Worm (Caenorhabditis elegans) whole organism, L4 larva: Measurements from ENCODE around the gene skih-2.

ENCODE experiments used
- D1046.2 ChIP-seq: fragments of 200-800 bp; sonication (Bioruptor generic); IDR thresholded peaks from 2 replicates; pipeline ENCODE4 v1.3.6; 2022; ENCODE audit warnings: missing genetic modification characterization, missing compliant biosample characterization
- F10B5.3 ChIP-seq: sonication (generic microtip); optimal IDR thresholded peaks from 2 replicates; lab custom pipeline; 2016; ENCODE audit warnings: mild to moderate bottlenecking, missing genetic modification characterization, missing compliant biosample characterization
- F26F4.8 ChIP-seq: fragments of 200-800 bp; sonication (Bioruptor generic); conservative IDR thresholded peaks from 2 replicates; pipeline ENCODE4 v1.3.6; 2022; ENCODE audit warnings: missing genetic modification characterization, missing compliant biosample characterization
- F49E8.2 ChIP-seq: sonication (generic microtip); optimal IDR thresholded peaks from 2 replicates; lab custom pipeline; 2016; ENCODE audit warnings: missing compliant biosample characterization, mild to moderate bottlenecking, missing genetic modification characterization, borderline replicate concordance
- R02D3.7 ChIP-seq: fragments of 150-350 bp; sonication (generic microtip); optimal IDR thresholded peaks from 3 replicates; lab custom pipeline; 2014; ENCODE audit warnings: missing biosample characterization, missing genetic modification characterization
- Y105C5A.15 ChIP-seq: fragments of 200-800 bp; sonication (Bioruptor generic); IDR thresholded peaks from 2 replicates; pipeline ENCODE4 v1.3.6; 2022; ENCODE audit warnings: missing genetic modification characterization, missing compliant biosample characterization
- Y48G9A.11 ChIP-seq: fragments of 200-800 bp; sonication (Bioruptor generic); IDR thresholded peaks from 2 replicates; pipeline ENCODE4 v1.3.6; 2022; ENCODE audit warnings: missing genetic modification reagents, missing genetic modification characterization, missing compliant biosample characterization
- Y5F2A.4 ChIP-seq: fragments of 200-800 bp; sonication (Bioruptor generic); optimal IDR thresholded peaks from 2 replicates; lab custom pipeline; 2018; ENCODE audit warnings: mild to moderate bottlenecking, missing genetic modification characterization, missing compliant biosample characterization
- Y75B8A.6 ChIP-seq: fragments of 200-800 bp; sonication (Bioruptor generic); IDR thresholded peaks from 2 replicates; pipeline ENCODE4 v1.3.6; 2022; ENCODE audit warnings: missing genetic modification reagents, missing genetic modification characterization, missing compliant biosample characterization
- ZK337.2 ChIP-seq: fragments of 200-800 bp; sonication (Bioruptor generic); IDR thresholded peaks from 2 replicates; pipeline ENCODE4 v1.3.6; 2022; ENCODE audit warnings: missing genetic modification reagents, missing genetic modification characterization, missing compliant biosample characterization
- aly-2 ChIP-seq: sonication (generic microtip); optimal IDR thresholded peaks from 2 replicates; lab custom pipeline; 2018; ENCODE audit warnings: missing biosample characterization, missing genetic modification characterization
- ama-1 ChIP-seq: fragments of 150-350 bp; optimal IDR thresholded peaks from 2 replicates; lab custom pipeline; 2014; ENCODE audit warnings: inconsistent platforms, mixed read lengths
- arid-1 ChIP-seq: fragments of 200-800 bp; sonication (Bioruptor generic); conservative IDR thresholded peaks from 2 replicates; pipeline ENCODE4 v1.3.6; 2022; ENCODE audit warnings: missing genetic modification reagents, missing genetic modification characterization, missing compliant biosample characterization
- ceh-32 ChIP-seq: sonication (generic microtip); optimal IDR thresholded peaks from 2 replicates; lab custom pipeline; 2016; ENCODE audit warnings: mild to moderate bottlenecking, missing genetic modification characterization, missing compliant biosample characterization; ENCODE audit not compliant: poor library complexity
- cey-2 ChIP-seq: sonication (generic microtip); optimal IDR thresholded peaks from 3 replicates; lab custom pipeline; 2017; ENCODE audit warnings: missing genetic modification characterization, mild to moderate bottlenecking, missing compliant biosample characterization, antibody characterized with exemption, borderline replicate concordance; ENCODE audit not compliant: insufficient read depth
- daf-16 ChIP-seq, 3 experiments: sonication (generic microtip); optimal IDR thresholded peaks; 2 replicates each; lab custom pipeline; 2016 to 2017; ENCODE audit warnings: missing genetic modification characterization in 3 of 3, missing genetic modification reagents in 3 of 3, mild to moderate bottlenecking in 2 of 3, missing compliant biosample characterization in 2 of 3, missing biosample characterization in 1 of 3, moderate library complexity in 1 of 3
- dmd-8 ChIP-seq: fragments of 200-800 bp; sonication (Bioruptor generic); IDR thresholded peaks from 2 replicates; pipeline ENCODE4 v1.3.6; 2022; ENCODE audit warnings: missing genetic modification characterization, missing compliant biosample characterization
- dmd-9 ChIP-seq: fragments of 200-800 bp; sonication (Bioruptor generic); IDR thresholded peaks from 2 replicates; pipeline ENCODE4 v1.3.6; 2022; ENCODE audit warnings: missing genetic modification reagents, missing genetic modification characterization, missing compliant biosample characterization
- duxl-1 ChIP-seq: sonication (generic microtip); optimal IDR thresholded peaks from 2 replicates; lab custom pipeline; 2016; ENCODE audit warnings: mild to moderate bottlenecking, missing genetic modification characterization, moderate library complexity, missing compliant biosample characterization; ENCODE audit not compliant: poor library complexity
- dve-1 ChIP-seq: sonication (generic microtip); optimal IDR thresholded peaks from 2 replicates; lab custom pipeline; 2017; ENCODE audit warnings: antibody characterized with exemption, mild to moderate bottlenecking, missing genetic modification characterization, missing compliant biosample characterization; ENCODE audit not compliant: insufficient read depth
- egl-43 ChIP-seq: fragments of 200-800 bp; sonication (Bioruptor generic); IDR thresholded peaks from 2 replicates; pipeline ENCODE4 v1.3.6; 2022; ENCODE audit warnings: missing genetic modification reagents, missing genetic modification characterization, missing compliant biosample characterization
- fos-1 ChIP-seq: fragments of 150-350 bp; optimal IDR thresholded peaks from 2 replicates; lab custom pipeline; 2014; ENCODE audit warnings: missing biosample characterization, missing genetic modification characterization
- hif-1 ChIP-seq, 2 experiments: sonication (generic microtip); optimal IDR thresholded peaks; 2 replicates each; lab custom pipeline; 2016 to 2017; ENCODE audit warnings: missing compliant biosample characterization in 2 of 2, missing genetic modification characterization in 2 of 2, missing genetic modification reagents in 2 of 2, missing genotype in 2 of 2, mild to moderate bottlenecking in 1 of 2
- hmg-1.1 ChIP-seq: fragments of 200-800 bp; sonication (Bioruptor generic); IDR thresholded peaks from 2 replicates; pipeline ENCODE4 v1.3.6; 2022; ENCODE audit warnings: missing genetic modification reagents, missing genetic modification characterization, missing compliant biosample characterization
- jun-1 ChIP-seq: fragments of 150-350 bp; optimal IDR thresholded peaks from 2 replicates; lab custom pipeline; 2014; ENCODE audit warnings: missing biosample characterization, missing genetic modification reagents, missing genetic modification characterization
- lim-7 ChIP-seq: fragments of 200-800 bp; sonication (Bioruptor generic); IDR thresholded peaks from 2 replicates; pipeline ENCODE4 v1.3.6; 2022; ENCODE audit warnings: missing genetic modification characterization, missing compliant biosample characterization
- lin-13 ChIP-seq: fragments of 150-350 bp; optimal IDR thresholded peaks from 2 replicates; lab custom pipeline; 2014; ENCODE audit warnings: missing biosample characterization, missing genetic modification reagents, missing genetic modification characterization
- lin-15B ChIP-seq: fragments of 150-350 bp; sonication (generic microtip); optimal IDR thresholded peaks from 3 replicates; lab custom pipeline; 2014; ENCODE audit warnings: missing biosample characterization, missing genetic modification characterization
- lin-29 ChIP-seq: fragments of 200-800 bp; sonication (Bioruptor generic); IDR thresholded peaks from 2 replicates; pipeline ENCODE4 v1.3.6; 2022; ENCODE audit warnings: missing genetic modification reagents, missing genetic modification characterization, missing compliant biosample characterization
- lin-39 ChIP-seq: fragments of 150-350 bp; optimal IDR thresholded peaks from 2 replicates; lab custom pipeline; 2014; ENCODE audit warnings: missing biosample characterization, missing genetic modification reagents, missing genetic modification characterization
- madf-9 ChIP-seq: fragments of 200-800 bp; sonication (Bioruptor generic); conservative IDR thresholded peaks from 2 replicates; pipeline ENCODE4 v1.3.6; 2022; ENCODE audit warnings: missing genetic modification reagents, missing genetic modification characterization, missing compliant biosample characterization
- mdl-1 ChIP-seq, 2 experiments: fragments of 150-350 bp in 1 of 2; sonication (generic microtip) in 1 of 2; optimal IDR thresholded peaks; 2 replicates each; lab custom pipeline; 2014 to 2017; ENCODE audit warnings: missing biosample characterization in 2 of 2, missing genetic modification characterization in 2 of 2
- mep-1 ChIP-seq: fragments of 150-350 bp; sonication (generic microtip); optimal IDR thresholded peaks from 3 replicates; lab custom pipeline; 2014; ENCODE audit warnings: missing biosample characterization, missing genetic modification characterization
- mxl-3 ChIP-seq: fragments of 200-800 bp; sonication (Bioruptor generic); optimal IDR thresholded peaks from 2 replicates; lab custom pipeline; 2018; ENCODE audit warnings: mild to moderate bottlenecking, missing genetic modification characterization, missing compliant biosample characterization
- nhr-28 ChIP-seq: fragments of 150-350 bp; optimal IDR thresholded peaks from 2 replicates; lab custom pipeline; 2014; ENCODE audit warnings: missing biosample characterization, missing genetic modification characterization
- nhr-41 ChIP-seq: fragments of 200-800 bp; sonication (Bioruptor generic); IDR thresholded peaks from 2 replicates; pipeline ENCODE4 v1.3.6; 2022; ENCODE audit warnings: missing genetic modification reagents, missing genetic modification characterization, missing compliant biosample characterization
- nhr-42 ChIP-seq: fragments of 200-800 bp; sonication (Bioruptor generic); IDR thresholded peaks from 2 replicates; pipeline ENCODE4 v1.3.6; 2022; ENCODE audit warnings: missing genetic modification characterization, missing compliant biosample characterization
- nhr-48 ChIP-seq: sonication (generic microtip); optimal IDR thresholded peaks from 2 replicates; lab custom pipeline; 2016; ENCODE audit warnings: mild to moderate bottlenecking, missing genetic modification characterization, missing compliant biosample characterization
- nhr-76 ChIP-seq: fragments of 150-350 bp; optimal IDR thresholded peaks from 2 replicates; lab custom pipeline; 2014; ENCODE audit warnings: missing biosample characterization, missing genetic modification characterization
- pha-4 ChIP-seq, 2 experiments: fragments of 150-350 bp in 1 of 2; fragments of 200-800 bp in 1 of 2; sonication (Bioruptor generic) in 1 of 2; IDR thresholded peaks in 1 of 2; optimal IDR thresholded peaks in 1 of 2; 2 replicates each; pipeline versions ENCODE4 v1.3.6 to Lab custom; 2014 to 2022; ENCODE audit warnings: missing genetic modification characterization in 2 of 2, missing genetic modification reagents in 2 of 2, missing biosample characterization in 1 of 2, missing compliant biosample characterization in 1 of 2
- php-3 ChIP-seq: fragments of 200-800 bp; sonication (Bioruptor generic); IDR thresholded peaks from 2 replicates; pipeline ENCODE4 v1.3.6; 2022; ENCODE audit warnings: missing genetic modification reagents, missing genetic modification characterization, missing compliant biosample characterization
- pqm-1 ChIP-seq: sonication (generic microtip); optimal IDR thresholded peaks from 2 replicates; lab custom pipeline; 2017; ENCODE audit warnings: missing biosample characterization, missing genetic modification characterization
- rbr-2 ChIP-seq: sonication (generic microtip); optimal IDR thresholded peaks from 2 replicates; lab custom pipeline; 2016; ENCODE audit warnings: missing genotype, missing genetic modification characterization, missing compliant biosample characterization
- skn-1 ChIP-seq: fragments of 150-350 bp; optimal IDR thresholded peaks from 2 replicates; lab custom pipeline; 2014; ENCODE audit warnings: missing biosample characterization, missing genetic modification characterization
- spr-3 ChIP-seq: fragments of 200-800 bp; sonication (Bioruptor generic); optimal IDR thresholded peaks from 2 replicates; lab custom pipeline; 2018; ENCODE audit warnings: mild to moderate bottlenecking, missing genetic modification characterization, missing compliant biosample characterization
- tag-97 ChIP-seq: fragments of 200-800 bp; sonication (Bioruptor generic); IDR thresholded peaks from 2 replicates; pipeline ENCODE4 v1.3.6; 2022; ENCODE audit warnings: missing genetic modification characterization, missing compliant biosample characterization
- unc-62 ChIP-seq, 3 experiments: fragments of 150-350 bp in 1 of 3; sonication (generic microtip); optimal IDR thresholded peaks in 2 of 3; peaks in 1 of 3; 1 replicate in 1 of 3; 2 replicates in 2 of 3; lab custom pipeline; 2014 to 2017; ENCODE audit warnings: missing biosample characterization in 3 of 3, missing genetic modification characterization in 3 of 3, missing genetic modification reagents in 3 of 3, missing genotype in 1 of 3
- zip-2 ChIP-seq: fragments of 150-350 bp; optimal IDR thresholded peaks from 2 replicates; lab custom pipeline; 2014; ENCODE audit warnings: missing biosample characterization, missing genetic modification characterization
- ztf-11 ChIP-seq: fragments of 150-350 bp; optimal IDR thresholded peaks from 2 replicates; lab custom pipeline; 2014; ENCODE audit warnings: missing biosample characterization, missing genetic modification characterization

The skih-2 gene

ce11 chrIV:11148788-11149366 lies 6.7 kb upstream of the skih-2 start (continued):
- TF ChIP-seq hif-1 (tag; optimal IDR thresholded peaks at IDR 0.05; lab: Kevin White, UChicago) (no peak), mxl-3 (GFP tag; lab: Kevin White, UChicago) (peak; percentile 84), madf-9 (no peak), nhr-42 (GFP tag; lab: Robert Waterston, UW) (no peak), php-3 (GFP tag; lab: Robert Waterston, UW) (peak; percentile 38; the same call in 1 of the 2 replicates), egl-43 (no peak; the same call in 1 of the 2 replicates), hmg-1.1 (no peak), nhr-41 (GFP tag; lab: Robert Waterston, UW) (no peak), jun-1 (tag; lab: Kevin White, UChicago) (no peak), F49E8.2 (tag; lab: Kevin White, UChicago) (no peak), lin-13 (GFP tag; lab: Kevin White, UChicago) (no peak), D1046.2 (no peak), tag-97 (no peak), nhr-28 (tag; lab: Kevin White, UChicago) (peak; percentile 4), dmd-8 (GFP tag; lab: Robert Waterston, UW) (no peak), mdl-1 (tag; optimal IDR thresholded peaks at IDR 0.05; lab: Kevin White, UChicago) (peak in 1 of 2 experiments; percentile 50), zip-2 (tag; lab: Kevin White, UChicago) (no peak), rbr-2 (no peak), cey-2 (tag; lab: Kevin White, UChicago) (no peak), pqm-1 (no peak), spr-3 (GFP tag; lab: Kevin White, UChicago) (no peak), Y5F2A.4 (GFP tag; lab: Kevin White, UChicago) (no peak), F26F4.8 (GFP tag; lab: Robert Waterston, UW) (no peak), aly-2 (tag; lab: Kevin White, UChicago) (no peak), unc-62 (GFP tag; optimal IDR thresholded peaks at IDR 0.05 in 1 of 2; lab: Kevin White, UChicago) (no peak), unc-62 (tag; optimal IDR thresholded peaks at IDR 0.05; lab: Kevin White, UChicago) (no peak), lin-29 (GFP tag; lab: Robert Waterston, UW) (no peak), dve-1 (tag; lab: Kevin White, UChicago) (peak; percentile 16), fos-1 (no peak), F10B5.3 (tag; lab: Kevin White, UChicago) (no peak), arid-1 (GFP tag; lab: Robert Waterston, UW) (no peak), pha-4 (GFP tag; IDR thresholded peaks at IDR 0.05; lab: Robert Waterston, UW) (no peak), pha-4 (tag; optimal IDR thresholded peaks at IDR 0.05; lab: Kevin White, UChicago) (no peak), ceh-32 (tag; lab: Kevin White, UChicago) (no peak), lin-15B (tag; lab: Kevin White, UChicago) (no peak), R02D3.7 (no peak), skn-1 (tag; lab: Kevin White, UChicago) (no peak), nhr-48 (tag; lab: Kevin White, UChicago) (no peak), ama-1 (lab: Kevin White, UChicago) (no peak), lim-7 (no peak), Y105C5A.15 (GFP tag; lab: Robert Waterston, UW) (no peak), ZK337.2 (GFP tag; lab: Robert Waterston, UW) (no peak), duxl-1 (tag; lab: Kevin White, UChicago) (no peak), lin-39 (no peak), mep-1 (tag; lab: Kevin White, UChicago) (no peak), dmd-9 (GFP tag; lab: Robert Waterston, UW) (no peak), nhr-76 (tag; lab: Kevin White, UChicago) (no peak), Y75B8A.6 (GFP tag; lab: Robert Waterston, UW) (no peak), daf-16 (GFP tag; optimal IDR thresholded peaks at IDR 0.05; lab: Kevin White, UChicago) (no peak), daf-16 (tag; optimal IDR thresholded peaks at IDR 0.05; lab: Kevin White, UChicago) (no peak), ztf-11 (no peak), Y48G9A.11 (GFP tag; lab: Robert Waterston, UW) (no peak)
